Worm (Caenorhabditis elegans) whole organism, L1 larva: ENCODE data around the gene twk-42.

Source experiments
- Y116A8C.19 ChIP-seq: sonication (generic microtip); optimal IDR thresholded peaks from 2 replicates; lab custom pipeline; 2016; ENCODE audit warnings: missing compliant biosample characterization, missing genetic modification characterization, borderline replicate concordance
- blmp-1 ChIP-seq: fragments of 150-350 bp; optimal IDR thresholded peaks from 2 replicates; lab custom pipeline; 2014; ENCODE audit warnings: missing biosample characterization, missing genetic modification characterization
- fos-1 ChIP-seq: fragments of 150-350 bp; optimal IDR thresholded peaks from 2 replicates; lab custom pipeline; 2014; ENCODE audit warnings: missing biosample characterization, missing genetic modification characterization
- lin-13 ChIP-seq: fragments of 150-350 bp; optimal IDR thresholded peaks from 2 replicates; lab custom pipeline; 2014; ENCODE audit warnings: missing biosample characterization, missing genetic modification reagents, missing genetic modification characterization
- mdl-1 ChIP-seq, 2 experiments: fragments of 150-350 bp; optimal IDR thresholded peaks; 2 replicates each; lab custom pipeline; 2014 to 2017; ENCODE audit warnings: missing biosample characterization in 2 of 2, missing genetic modification characterization in 2 of 2, inconsistent platforms in 1 of 2
- nhr-28 ChIP-seq: fragments of 150-350 bp; optimal IDR thresholded peaks from 2 replicates; lab custom pipeline; 2014; ENCODE audit warnings: missing biosample characterization, missing genetic modification characterization
- tbx-2 ChIP-seq: sonication (generic microtip); optimal IDR thresholded peaks from 2 replicates; lab custom pipeline; 2016; ENCODE audit warnings: missing genetic modification characterization, missing compliant biosample characterization
- xbp-1 ChIP-seq: sonication (generic microtip); optimal IDR thresholded peaks from 2 replicates; lab custom pipeline; 2016; ENCODE audit warnings: missing genetic modification characterization, missing compliant biosample characterization
- zag-1 ChIP-seq: fragments of 150-350 bp; optimal IDR thresholded peaks from 2 replicates; lab custom pipeline; 2014; ENCODE audit warnings: missing biosample characterization, missing genetic modification characterization

- TF ChIP-seq fos-1 (no peak), mdl-1 (tag; optimal IDR thresholded peaks at IDR 0.05; lab: Kevin White, UChicago) (no peak), xbp-1 (no peak), blmp-1 (tag; lab: Kevin White, UChicago) (no peak), zag-1 (tag; lab: Kevin White, UChicago) (no peak), Y116A8C.19 (tag; lab: Kevin White, UChicago) (no peak), tbx-2 (tag; lab: Kevin White, UChicago) (no peak), nhr-28 (tag; lab: Kevin White, UChicago) (no peak), lin-13 (GFP tag; lab: Kevin White, UChicago) (no peak)
These were observed 7.4 kb upstream of the twk-42 start, which contains the start of gene cutl-4 for ce11 chrV:17739801-17740200.
